Worm (Caenorhabditis elegans) whole organism, late embryonic: ENCODE data around the gene vab-15.

Experiments used
- C08G9.2 ChIP-seq: sonication (generic microtip); optimal IDR thresholded peaks from 2 replicates; lab custom pipeline; 2016; ENCODE audit warnings: mild to moderate bottlenecking, missing genetic modification characterization, moderate library complexity, missing compliant biosample characterization
- C38D4.7 ChIP-seq: fragments of 200-800 bp; sonication (Bioruptor generic); optimal IDR thresholded peaks from 2 replicates; lab custom pipeline; 2018; ENCODE audit warnings: mild to moderate bottlenecking, missing genetic modification characterization, moderate library complexity, missing compliant biosample characterization
- F13H6.1 ChIP-seq: sonication (generic microtip); optimal IDR thresholded peaks from 2 replicates; lab custom pipeline; 2016; ENCODE audit warnings: missing genetic modification characterization, missing compliant biosample characterization
- K02D7.2 ChIP-seq: sonication (generic microtip); optimal IDR thresholded peaks from 2 replicates; lab custom pipeline; 2017; ENCODE audit warnings: mild to moderate bottlenecking, missing genetic modification characterization, missing compliant biosample characterization
- T23F11.4 ChIP-seq: fragments of 200-800 bp; sonication (Bioruptor generic); optimal IDR thresholded peaks from 2 replicates; lab custom pipeline; 2018; ENCODE audit warnings: mild to moderate bottlenecking, missing genetic modification characterization, missing compliant biosample characterization
- ahr-1 ChIP-seq: sonication (generic microtip); optimal IDR thresholded peaks from 2 replicates; lab custom pipeline; 2016; ENCODE audit warnings: missing genetic modification characterization, missing compliant biosample characterization
- ceh-14 ChIP-seq: sonication (generic microtip); optimal IDR thresholded peaks from 2 replicates; lab custom pipeline; 2016; ENCODE audit warnings: missing genotype, missing genetic modification characterization, missing compliant biosample characterization
- ceh-19 ChIP-seq: fragments of 200-800 bp; sonication (Bioruptor generic); optimal IDR thresholded peaks from 2 replicates; lab custom pipeline; 2018; ENCODE audit warnings: mild to moderate bottlenecking, missing genetic modification characterization, missing compliant biosample characterization
- ceh-22 ChIP-seq: sonication (generic microtip); optimal IDR thresholded peaks from 2 replicates; lab custom pipeline; 2017; ENCODE audit warnings: missing biosample characterization, missing genetic modification characterization
- ceh-30 ChIP-seq: fragments of 150-350 bp; optimal IDR thresholded peaks from 2 replicates; lab custom pipeline; 2014; ENCODE audit warnings: missing biosample characterization, missing genetic modification characterization
- ceh-45 ChIP-seq: fragments of 200-800 bp; sonication (Bioruptor generic); IDR thresholded peaks from 2 replicates; pipeline ENCODE4 v1.3.6; 2022; ENCODE audit warnings: missing genetic modification reagents, missing genetic modification characterization, missing compliant biosample characterization
- ceh-48 ChIP-seq: sonication (generic microtip); optimal IDR thresholded peaks from 2 replicates; lab custom pipeline; 2016; ENCODE audit warnings: missing genetic modification characterization, inconsistent platforms, missing compliant biosample characterization
- ceh-6 ChIP-seq: fragments of 200-800 bp; sonication (Bioruptor generic); optimal IDR thresholded peaks from 2 replicates; lab custom pipeline; 2018; ENCODE audit warnings: mild to moderate bottlenecking, missing genetic modification characterization, missing compliant biosample characterization
- che-1 ChIP-seq: sonication (generic microtip); optimal IDR thresholded peaks from 2 replicates; lab custom pipeline; 2016; ENCODE audit warnings: mild to moderate bottlenecking, missing genetic modification characterization, missing compliant biosample characterization
- elt-2 ChIP-seq: sonication (generic microtip); optimal IDR thresholded peaks from 2 replicates; lab custom pipeline; 2016; ENCODE audit warnings: missing genetic modification reagents, missing genetic modification characterization, missing compliant biosample characterization
- ets-4 ChIP-seq: sonication (generic microtip); optimal IDR thresholded peaks from 2 replicates; lab custom pipeline; 2016; ENCODE audit warnings: missing genetic modification characterization, missing compliant biosample characterization
- fax-1 ChIP-seq: sonication (generic microtip); optimal IDR thresholded peaks from 2 replicates; lab custom pipeline; 2016; ENCODE audit warnings: missing genotype, missing genetic modification characterization, missing compliant biosample characterization
- fkh-6 ChIP-seq: sonication (generic microtip); optimal IDR thresholded peaks from 2 replicates; lab custom pipeline; 2016; ENCODE audit warnings: missing genetic modification characterization, missing compliant biosample characterization
- gmeb-2 ChIP-seq: sonication (generic microtip); optimal IDR thresholded peaks from 2 replicates; lab custom pipeline; 2016; ENCODE audit warnings: missing genetic modification characterization, inconsistent platforms, missing compliant biosample characterization
- hlh-13 ChIP-seq: fragments of 200-800 bp; sonication (Bioruptor generic); optimal IDR thresholded peaks from 2 replicates; lab custom pipeline; 2018; ENCODE audit warnings: mild to moderate bottlenecking, missing genetic modification characterization, missing compliant biosample characterization
- lin-11 ChIP-seq: fragments of 200-800 bp; sonication (Bioruptor generic); optimal IDR thresholded peaks from 2 replicates; lab custom pipeline; 2018; ENCODE audit warnings: mild to moderate bottlenecking, missing genetic modification characterization, missing compliant biosample characterization
- madf-2 ChIP-seq: sonication (generic microtip); optimal IDR thresholded peaks from 2 replicates; lab custom pipeline; 2017; ENCODE audit warnings: missing genetic modification characterization, missing compliant biosample characterization
- nfya-1 ChIP-seq: sonication (generic microtip); optimal IDR thresholded peaks from 2 replicates; lab custom pipeline; 2017; ENCODE audit warnings: missing genetic modification characterization, mild to moderate bottlenecking, missing compliant biosample characterization, antibody characterized with exemption, moderate library complexity
- pat-9 ChIP-seq: fragments of 200-800 bp; sonication (Bioruptor generic); optimal IDR thresholded peaks from 2 replicates; lab custom pipeline; 2018; ENCODE audit warnings: mild to moderate bottlenecking, missing genetic modification characterization, moderate library complexity, missing compliant biosample characterization
- pha-2 ChIP-seq: sonication (generic microtip); optimal IDR thresholded peaks from 2 replicates; lab custom pipeline; 2017; ENCODE audit warnings: mild to moderate bottlenecking, missing genetic modification characterization, missing compliant biosample characterization
- ref-2 ChIP-seq: sonication (generic microtip); optimal IDR thresholded peaks from 2 replicates; lab custom pipeline; 2016; ENCODE audit warnings: missing genetic modification characterization, missing compliant biosample characterization
- sdc-2 ChIP-seq: sonication (generic microtip); optimal IDR thresholded peaks from 2 replicates; lab custom pipeline; 2016; ENCODE audit warnings: missing genotype, missing genetic modification characterization, missing compliant biosample characterization
- syd-9 ChIP-seq: sonication (generic microtip); optimal IDR thresholded peaks from 2 replicates; lab custom pipeline; 2016; ENCODE audit warnings: mild to moderate bottlenecking, missing genetic modification characterization, moderate library complexity, missing compliant biosample characterization
- unc-3 ChIP-seq, 2 experiments: fragments of 200-800 bp in 1 of 2; sonication (Bioruptor generic) in 1 of 2; sonication (generic microtip) in 1 of 2; conservative IDR thresholded peaks in 1 of 2; optimal IDR thresholded peaks in 1 of 2; 2 replicates each; pipeline versions ENCODE4 v1.3.6 to Lab custom; 2016 to 2022; ENCODE audit warnings: missing compliant biosample characterization in 2 of 2, missing genetic modification characterization in 2 of 2, missing genetic modification reagents in 1 of 2
- unc-42 ChIP-seq: sonication (generic microtip); optimal IDR thresholded peaks from 2 replicates; lab custom pipeline; 2016; ENCODE audit warnings: missing genotype, missing genetic modification characterization, missing compliant biosample characterization
- unc-55 ChIP-seq: sonication (generic microtip); optimal IDR thresholded peaks from 2 replicates; lab custom pipeline; 2017; ENCODE audit warnings: missing biosample characterization, missing genetic modification reagents, missing genetic modification characterization
- zip-5 ChIP-seq: sonication (generic microtip); optimal IDR thresholded peaks from 2 replicates; lab custom pipeline; 2016; ENCODE audit warnings: missing genetic modification characterization, missing compliant biosample characterization
- ztf-16 ChIP-seq: sonication (generic microtip); optimal IDR thresholded peaks from 2 replicates; lab custom pipeline; 2017; ENCODE audit warnings: missing genetic modification characterization, missing compliant biosample characterization

The vab-15 gene

DNA sequence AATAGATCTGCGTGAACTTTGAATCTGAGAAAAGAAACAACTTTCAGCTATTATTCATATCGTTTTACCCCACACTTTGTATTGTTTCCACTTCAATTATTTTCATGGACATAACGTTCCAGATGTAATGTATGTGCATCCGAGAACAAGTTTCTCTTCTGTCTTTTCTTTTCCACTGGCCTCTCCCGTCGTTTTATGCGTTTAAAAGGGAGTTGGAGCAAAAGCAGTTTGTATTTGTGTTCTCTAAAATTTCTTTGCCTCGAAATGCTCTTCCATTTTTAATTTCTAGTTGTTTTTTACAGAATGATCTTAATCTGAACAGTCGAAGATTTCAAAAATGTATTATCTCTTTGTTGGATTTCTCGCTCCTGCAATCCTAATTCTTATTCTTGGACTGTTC is 9.5 kb downstream of the vab-15 start, which contains the start of gene R07B1.11:
TSS of gene R07B1.11 (plus strand) at position 301 of the 400 bp plus-strand sequence.
- no peak for TF ChIP-seq C08G9.2

ce11 chrX:9858069-9858468 is 11.0 kb downstream of the vab-15 start, which contains the start of gene scav-5:
Gene scav-5, plus strand, starts transcription at chrX:9858365.
- TF ChIP-seq T23F11.4 = no peak
- no peak for TF ChIP-seq unc-3 (GFP tag; conservative IDR thresholded peaks at IDR 0.05; lab: Robert Waterston, UW)
- TF ChIP-seq unc-3 (tag; optimal IDR thresholded peaks at IDR 0.05; lab: Kevin White, UChicago) = no peak
- no peak for TF ChIP-seq ceh-14 (tag; lab: Kevin White, UChicago)
- no peak for TF ChIP-seq pat-9
- TF ChIP-seq ets-4 (tag; lab: Kevin White, UChicago) = no peak
- no peak for TF ChIP-seq hlh-13 (GFP tag; lab: Kevin White, UChicago)
- TF ChIP-seq ahr-1 (tag; lab: Kevin White, UChicago) = no peak
- TF ChIP-seq K02D7.2 (tag; lab: Kevin White, UChicago) = no peak
- no peak for TF ChIP-seq fkh-6 (tag; lab: Kevin White, UChicago)

- no peak for TF ChIP-seq sdc-2 (tag; lab: Kevin White, UChicago)
- peak; percentile 56 for TF ChIP-seq elt-2 (tag; lab: Kevin White, UChicago)
- TF ChIP-seq, all 69 proteins: peak for 1
Measured at ce11 chrX:9862916-9863624, 16.0 kb downstream of the vab-15 start, which contains the start of the genes gst-36 and R07B1.5. Gene gst-36, minus strand, starts transcription at chrX:9862960. Gene R07B1.5, plus strand, starts transcription at chrX:9863580.

- TF ChIP-seq ceh-6 (GFP tag; lab: Kevin White, UChicago) (no peak), ceh-48 (tag; lab: Kevin White, UChicago) (no peak), ceh-45 (GFP tag; lab: Robert Waterston, UW) (no peak)
Measured at ce11 chrX:9866355-9866754, 19.3 kb downstream of the vab-15 start, which contains the start of gene R07B1.6. Gene R07B1.6, plus strand, starts transcription at chrX:9866655.

DNA sequence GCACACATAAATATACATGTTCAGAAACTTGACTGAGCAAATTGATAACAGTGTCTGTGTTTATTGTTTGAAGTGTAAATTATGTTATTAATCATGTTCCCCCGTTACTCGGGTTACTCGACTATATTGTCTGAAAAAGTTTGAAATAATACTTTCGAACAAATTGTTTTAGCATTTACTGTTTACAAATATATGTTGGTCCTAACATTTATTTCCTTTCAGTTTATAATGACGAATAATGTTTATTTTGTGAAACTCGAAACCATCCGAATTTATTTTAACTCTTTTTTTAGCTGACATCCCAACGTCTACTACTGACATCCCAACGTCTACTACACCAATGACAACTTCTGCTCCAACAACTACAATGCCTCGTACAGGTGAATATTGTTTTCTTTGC is 21.7 kb downstream of the vab-15 start, which contains the start of gene R07B1.7:
TSS of gene R07B1.7 (plus strand) at position 301 of the 400 bp plus-strand sequence.
- TF ChIP-seq K02D7.2 (tag; lab: Kevin White, UChicago) = no peak
- TF ChIP-seq lin-11 (tag; lab: Kevin White, UChicago) = no peak
- TF ChIP-seq ceh-6 (GFP tag; lab: Kevin White, UChicago) = no peak
- TF ChIP-seq unc-3 (GFP tag; conservative IDR thresholded peaks at IDR 0.05; lab: Robert Waterston, UW) = no peak
- TF ChIP-seq unc-3 (tag; optimal IDR thresholded peaks at IDR 0.05; lab: Kevin White, UChicago) = no peak
- no peak for TF ChIP-seq fax-1 (tag; lab: Kevin White, UChicago)

DNA sequence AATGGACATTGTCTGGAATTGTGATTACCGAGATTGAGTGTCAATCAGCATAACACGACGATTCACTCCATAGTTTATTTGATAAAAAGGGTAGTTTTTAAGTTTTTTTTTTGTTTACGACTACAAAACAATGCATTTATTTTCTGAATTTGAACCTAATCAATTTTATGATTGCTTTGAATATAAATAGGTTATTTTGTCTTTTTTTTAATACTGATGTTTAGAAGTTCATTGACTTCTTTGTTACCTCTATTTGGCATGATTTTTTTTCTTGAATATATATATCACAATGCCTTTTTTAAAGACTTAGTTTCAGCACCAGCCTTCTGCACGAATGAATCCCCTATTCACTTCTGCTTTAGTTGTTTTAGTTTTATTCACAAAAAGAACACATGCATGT is 22.4 kb downstream of the vab-15 start, which contains the start of gene R07B1.13:
TSS of gene R07B1.13 (plus strand) at position 301 of the 400 bp plus-strand sequence.
- TF ChIP-seq ztf-16 (tag; lab: Kevin White, UChicago) (no peak), T23F11.4 (no peak), ceh-19 (GFP tag; lab: Kevin White, UChicago) (no peak)

DNA sequence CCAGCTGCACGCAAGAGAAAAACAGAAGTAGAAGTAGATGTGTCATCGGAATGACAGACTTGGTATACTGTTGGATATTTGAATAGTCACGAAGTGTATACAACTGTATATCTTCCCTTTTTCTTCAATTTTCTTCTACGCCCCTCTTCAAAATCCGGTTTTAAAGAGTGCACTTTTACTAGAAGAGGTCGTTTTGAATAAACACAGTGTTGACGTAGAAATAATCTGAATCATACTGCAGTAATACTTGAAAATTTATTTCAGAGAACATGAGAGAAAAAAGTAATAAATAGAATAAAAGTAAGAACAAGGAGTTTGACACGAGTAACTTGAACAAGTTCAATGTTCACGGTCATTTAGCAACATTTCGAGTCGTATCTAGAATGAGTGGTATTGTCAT is 25.5 kb downstream of the vab-15 start, which contains the start of gene R07B1.8:
TSS of gene R07B1.8 (minus strand) at position 101 of the 400 bp plus-strand sequence.
- TF ChIP-seq madf-2 = no peak
- no peak for TF ChIP-seq ceh-30
- TF ChIP-seq che-1 (tag; lab: Kevin White, UChicago) = no peak
- no peak for TF ChIP-seq gmeb-2 (tag; lab: Kevin White, UChicago)
- no peak for TF ChIP-seq nfya-1 (tag; lab: Kevin White, UChicago)
- no peak for TF ChIP-seq lin-11 (tag; lab: Kevin White, UChicago)
- no peak for TF ChIP-seq C38D4.7 (GFP tag; lab: Kevin White, UChicago)
- TF ChIP-seq F13H6.1 = no peak
- no peak for TF ChIP-seq zip-5 (tag; lab: Kevin White, UChicago)
- TF ChIP-seq syd-9 (tag; lab: Kevin White, UChicago) = no peak
- no peak for TF ChIP-seq unc-55 (GFP tag; lab: Kevin White, UChicago)
- TF ChIP-seq pha-2 = no peak
- TF ChIP-seq unc-42 (tag; lab: Kevin White, UChicago) = no peak
- TF ChIP-seq ceh-22 (tag; lab: Kevin White, UChicago) = no peak
- no peak for TF ChIP-seq pat-9
- no peak for TF ChIP-seq ref-2 (tag; lab: Kevin White, UChicago)
- no peak for TF ChIP-seq ets-4 (tag; lab: Kevin White, UChicago)
